Fruit fly (Drosophila melanogaster): ENCODE measurements around the gene CG5880.

CG5880 gene

DNA sequence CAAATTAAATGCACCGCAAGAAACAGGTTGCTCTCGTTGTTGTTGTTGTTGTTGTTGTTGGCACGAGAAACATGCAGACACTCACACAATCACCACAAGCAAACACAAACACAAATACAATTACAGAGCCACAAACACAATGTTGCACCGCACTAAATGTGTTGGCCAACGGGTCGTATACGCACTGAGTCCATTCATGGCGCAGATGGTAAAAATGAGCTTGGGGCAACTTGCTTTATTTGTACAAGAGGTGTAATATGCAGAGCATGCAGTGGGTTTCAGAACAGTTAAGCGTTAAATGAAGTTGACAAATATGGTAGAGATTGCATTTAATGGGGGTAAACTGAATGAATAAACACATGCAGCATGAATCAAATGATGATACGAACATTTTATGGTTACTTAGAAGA is 21.4 kb downstream of the CG5880 start (continued):
- TF ChIP-seq fd96Cb (tag; optimal IDR thresholded peaks at IDR 0.05) (peak; percentile 23), CG2678 (tag; optimal IDR thresholded peaks at IDR 0.05) (peak; percentile 63), p53 (GFP tag; optimal IDR thresholded peaks at IDR 0.05) (no peak), Sry-δ (GFP tag; optimal IDR thresholded peaks at IDR 0.05) (no peak), dysf (GFP tag; IDR thresholded peaks at IDR 0.05) (no peak), CG3847 (GFP tag; IDR thresholded peaks at IDR 0.05) (no peak), CG32772 (GFP tag; IDR thresholded peaks at IDR 0.05) (no peak), nmo (GFP tag; optimal IDR thresholded peaks at IDR 0.05) (no peak), aop (GFP tag; IDR thresholded peaks at IDR 0.05) (no peak), salm (tag; optimal IDR thresholded peaks at IDR 0.05) (peak; percentile 48), row (GFP tag; IDR thresholded peaks at IDR 0.05) (no peak), bigmax (GFP tag; optimal IDR thresholded peaks at IDR 0.05) (peak; percentile 23), CG15269 (tag; optimal IDR thresholded peaks at IDR 0.05) (peak; percentile 8), BEAF-32 (GFP tag; optimal IDR thresholded peaks at IDR 0.05) (no peak), btn (GFP tag; optimal IDR thresholded peaks at IDR 0.05) (peak; percentile 9), CG18262 (tag; optimal IDR thresholded peaks at IDR 0.05) (peak; percentile 42), Six4 (GFP tag; optimal IDR thresholded peaks at IDR 0.05) (no peak), br (optimal IDR thresholded peaks at IDR 0.05) (no peak), ems (GFP tag; optimal IDR thresholded peaks at IDR 0.05) (no peak), CG11456 (GFP tag; IDR thresholded peaks at IDR 0.05) (no peak), CG7963 (GFP tag; IDR thresholded peaks at IDR 0.05; ENCODE audit: partially characterized antibody) (no peak), bcd (GFP tag; optimal IDR thresholded peaks at IDR 0.05) (no peak), lmd (GFP tag; IDR thresholded peaks at IDR 0.05) (no peak), CG10654 (GFP tag; optimal IDR thresholded peaks at IDR 0.05) (peak; percentile 42), CG42726 (GFP tag; IDR thresholded peaks at IDR 0.05; ENCODE audit: partially characterized antibody) (no peak), CG7357 (GFP tag; IDR thresholded peaks at IDR 0.05) (no peak), CG10431 (GFP tag; optimal IDR thresholded peaks at IDR 0.05) (peak; percentile 24), CG15073 (GFP tag; optimal IDR thresholded peaks at IDR 0.05) (no peak), HHEX (GFP tag; optimal IDR thresholded peaks at IDR 0.05) (no peak), E2f2 (GFP tag; IDR thresholded peaks at IDR 0.05) (no peak), croc (GFP tag; conservative IDR thresholded peaks at IDR 0.05) (no peak), tin (GFP tag; optimal IDR thresholded peaks at IDR 0.05) (no peak), CG10543 (GFP tag; optimal IDR thresholded peaks at IDR 0.05) (no peak), tap (tag; optimal IDR thresholded peaks at IDR 0.05) (no peak), repo (GFP tag; optimal IDR thresholded peaks at IDR 0.05) (no peak), CG10959 (GFP tag; IDR thresholded peaks at IDR 0.05) (no peak), Jarid2 (GFP tag; optimal IDR thresholded peaks at IDR 0.05) (no peak), Dbx (GFP tag; IDR thresholded peaks at IDR 0.05) (no peak), ato (GFP tag; IDR thresholded peaks at IDR 0.05; ENCODE audit: partially characterized antibody) (no peak), az2 (GFP tag; optimal IDR thresholded peaks at IDR 0.05) (no peak), jing (GFP tag; optimal IDR thresholded peaks at IDR 0.05) (no peak), ase (GFP tag; IDR thresholded peaks at IDR 0.05) (no peak), her (GFP tag; optimal IDR thresholded peaks at IDR 0.05) (no peak), CG12769 (tag; optimal IDR thresholded peaks at IDR 0.05) (peak; percentile 45), HmgZ (tag; optimal IDR thresholded peaks at IDR 0.05) (no peak), CG34422 (GFP tag; IDR thresholded peaks at IDR 0.05) (no peak), nau (GFP tag; optimal IDR thresholded peaks at IDR 0.05) (peak; percentile 45), trem (tag; optimal IDR thresholded peaks at IDR 0.05) (no peak), CG7556 (GFP tag; optimal IDR thresholded peaks at IDR 0.05) (peak; percentile 41), lab (GFP tag; optimal IDR thresholded peaks at IDR 0.05) (peak; percentile 33), dimm (GFP tag; IDR thresholded peaks at IDR 0.05) (no peak), Doc2 (GFP tag; IDR thresholded peaks at IDR 0.05) (no peak)

Data from whole organism, embryonic.